Fruit fly (Drosophila melanogaster): Measurements from ENCODE around the gene RpS21.

DNA sequence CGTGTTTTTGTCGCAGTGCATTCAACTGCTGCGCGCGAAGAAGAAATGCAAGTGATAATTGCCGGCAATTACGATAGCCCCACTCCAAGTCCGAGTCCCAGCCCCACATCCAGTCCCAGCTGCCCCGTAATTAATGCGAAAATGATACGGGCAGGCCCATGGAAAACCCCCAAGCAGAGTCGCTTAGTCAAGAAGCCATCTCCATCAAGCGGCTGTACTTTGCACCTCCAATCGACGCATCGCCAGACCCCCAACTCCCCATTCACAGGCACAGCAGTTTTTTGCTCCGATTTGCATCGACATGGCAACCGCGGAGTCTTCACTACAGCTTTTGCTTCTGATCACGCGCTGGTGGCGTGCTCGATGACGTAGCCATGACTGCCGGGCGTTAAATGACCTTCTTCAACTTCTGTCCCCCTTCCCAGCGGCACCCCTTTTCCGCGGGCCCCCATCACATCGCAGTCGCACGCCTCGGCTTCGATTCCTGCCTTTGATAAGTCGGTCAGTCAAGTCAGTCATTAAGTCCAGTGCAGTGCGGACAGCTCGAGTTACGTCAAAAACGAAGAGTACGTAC lies 49.6 kb upstream of the RpS21 start:
- no peak for TF ChIP-seq Xrp1 (GFP tag; IDR thresholded peaks at IDR 0.05)
- TF ChIP-seq da (GFP tag; optimal IDR thresholded peaks at IDR 0.05) = no peak
- no peak for TF ChIP-seq CG4820 (GFP tag; optimal IDR thresholded peaks at IDR 0.05)
- no peak for TF ChIP-seq pum (GFP tag; optimal IDR thresholded peaks at IDR 0.05)
- TF ChIP-seq Chrac-16 (GFP tag; optimal IDR thresholded peaks at IDR 0.05) = no peak
- no peak for TF ChIP-seq pros (GFP tag; optimal IDR thresholded peaks at IDR 0.05)
- TF ChIP-seq CG14965 (GFP tag; optimal IDR thresholded peaks at IDR 0.05; ENCODE audit: borderline replicate concordance) = no peak
- TF ChIP-seq ab (GFP tag; optimal IDR thresholded peaks at IDR 0.05) = no peak
- no peak for TF ChIP-seq CG7786 (GFP tag; optimal IDR thresholded peaks at IDR 0.05)
- TF ChIP-seq gsb (GFP tag; IDR thresholded peaks at IDR 0.05) = no peak
- TF ChIP-seq CG11504 (tag; optimal IDR thresholded peaks at IDR 0.05) = no peak
- no peak for TF ChIP-seq trh (GFP tag; optimal IDR thresholded peaks at IDR 0.05)
- TF ChIP-seq CG8281 (tag; optimal IDR thresholded peaks at IDR 0.05) = no peak

All from whole organism, embryonic.